Fruit fly (Drosophila melanogaster): ENCODE results near the gene ninaC.

dm6 chr2L:7397746-7398145, 20.2 kb downstream of the ninaC start:
- no peak for TF ChIP-seq Mnt (GFP tag; optimal IDR thresholded peaks at IDR 0.05)
- no peak for TF ChIP-seq CG12768 (GFP tag; optimal IDR thresholded peaks at IDR 0.05)
- TF ChIP-seq CG11617 (GFP tag; optimal IDR thresholded peaks at IDR 0.05) = no peak
- no peak for TF ChIP-seq tj (GFP tag; optimal IDR thresholded peaks at IDR 0.05)

All from whole organism, adult.